Fruit fly (Drosophila melanogaster): ENCODE results near the gene CG14315.

dm6 chr3R:18185385-18185784 lies 26.9 kb downstream of the CG14315 start, which contains the start of the genes Arp5 and CG7208:
- TF ChIP-seq usp (GFP tag; optimal IDR thresholded peaks at IDR 0.05) = no peak
- peak; percentile 92 for TF ChIP-seq h (GFP tag; optimal IDR thresholded peaks at IDR 0.05)
- TF ChIP-seq lola (GFP tag; optimal IDR thresholded peaks at IDR 0.05) = no peak
- TF ChIP-seq jim (GFP tag; optimal IDR thresholded peaks at IDR 0.05) = no peak
- no peak for TF ChIP-seq CG32264 (GFP tag; optimal IDR thresholded peaks at IDR 0.05)
- peak; percentile 70 for TF ChIP-seq fru (GFP tag; optimal IDR thresholded peaks at IDR 0.05)
- TF ChIP-seq pan (optimal IDR thresholded peaks at IDR 0.05) = no peak
- no peak for TF ChIP-seq brk (GFP tag; optimal IDR thresholded peaks at IDR 0.05)
- peak; percentile 76 for TF ChIP-seq OdsH (GFP tag; optimal IDR thresholded peaks at IDR 0.05)
- TF ChIP-seq Vsx2 (GFP tag; optimal IDR thresholded peaks at IDR 0.05; ENCODE audit: partially characterized antibody) = no peak
- TF ChIP-seq tai (GFP tag; optimal IDR thresholded peaks at IDR 0.05) = no peak

Measured in whole organism, wandering third instar larva.